Worm (Caenorhabditis elegans) whole organism, mixed stage, embryonic: ENCODE measurements around the gene F58F12.4.

ENCODE experiments used
- ceh-39 ChIP-seq: fragments of 150-350 bp; optimal IDR thresholded peaks from 2 replicates; lab custom pipeline; 2014; ENCODE audit warnings: missing biosample characterization, missing genetic modification characterization
- lin-13 ChIP-seq: fragments of 150-350 bp; optimal IDR thresholded peaks from 2 replicates; lab custom pipeline; 2014; ENCODE audit warnings: missing biosample characterization, missing genetic modification characterization
- mep-1 ChIP-seq: fragments of 150-350 bp; optimal IDR thresholded peaks from 2 replicates; lab custom pipeline; 2017; ENCODE audit warnings: missing biosample characterization, missing genetic modification reagents, missing genetic modification characterization, inconsistent platforms
- nhr-237 ChIP-seq: fragments of 150-350 bp; optimal IDR thresholded peaks from 2 replicates; lab custom pipeline; 2014; ENCODE audit warnings: missing biosample characterization, missing genetic modification characterization
- nhr-76 ChIP-seq: sonication (generic microtip); optimal IDR thresholded peaks from 2 replicates; lab custom pipeline; 2017; ENCODE audit warnings: missing biosample characterization, missing genetic modification characterization
- pha-4 ChIP-seq: fragments of 150-350 bp; optimal IDR thresholded peaks from 2 replicates; lab custom pipeline; 2018; ENCODE audit warnings: missing biosample characterization, missing genetic modification reagents, missing genetic modification characterization
- snpc-4 ChIP-seq: fragments of 150-350 bp; optimal IDR thresholded peaks from 2 replicates; lab custom pipeline; 2014; ENCODE audit warnings: missing biosample characterization, missing genetic modification characterization

- TF ChIP-seq ceh-39 (tag; lab: Kevin White, UChicago): no peak
- no peak for TF ChIP-seq lin-13 (tag; lab: Kevin White, UChicago)
- TF ChIP-seq mep-1: no peak
- TF ChIP-seq snpc-4 (tag; lab: Kevin White, UChicago): no peak
- no peak for TF ChIP-seq pha-4 (tag; lab: Kevin White, UChicago)
- TF ChIP-seq nhr-237: no peak
- no peak for TF ChIP-seq nhr-76 (tag; lab: Kevin White, UChicago)
Observed at ce11 chrII:6358905-6359304, 27.7 kb upstream of the F58F12.4 start, which contains the start of gene C32D5.12.
